Fruit fly (Drosophila melanogaster) whole organism, wandering third instar larva: ENCODE measurements around the gene dnk.
A peak's percentile ranks its signal among the peaks of the same experiment; 100 is the strongest.

ENCODE experiments used
- CG9705 ChIP-seq: fragments of 200-800 bp; sonication (Bioruptor generic); optimal IDR thresholded peaks from 2 replicates; lab custom pipeline; 2018; ENCODE audit warnings: missing biosample characterization, mild to moderate bottlenecking, missing genetic modification characterization
- Dfd ChIP-seq: fragments of >200 bp; optimal IDR thresholded peaks from 2 replicates; lab custom pipeline; 2017; ENCODE audit warnings: missing biosample characterization, missing genetic modification characterization
- HLH106 ChIP-seq: fragments of 200-800 bp; optimal IDR thresholded peaks from 3 replicates; lab custom pipeline; 2019; ENCODE audit warnings: missing biosample characterization, mild to moderate bottlenecking, missing genetic modification characterization, moderate library complexity
- Sp1 ChIP-seq: fragments of 200-800 bp; sonication (Bioruptor generic); optimal IDR thresholded peaks from 3 replicates; lab custom pipeline; 2019; ENCODE audit warnings: missing biosample characterization, mild to moderate bottlenecking, missing genetic modification characterization, moderate library complexity
- psq ChIP-seq: fragments of 200-800 bp; sonication (Bioruptor generic); optimal IDR thresholded peaks from 3 replicates; lab custom pipeline; 2017; ENCODE audit warnings: missing biosample characterization, mild to moderate bottlenecking, missing genetic modification characterization, moderate library complexity
- sv ChIP-seq: fragments of 200-800 bp; sonication (Bioruptor generic); optimal IDR thresholded peaks from 3 replicates; lab custom pipeline; 2016; ENCODE audit warnings: missing biosample characterization, missing genetic modification characterization

dm6 chr3R:18987428-18988416, 6.9 kb downstream of the dnk start:
- TF ChIP-seq CG9705 (GFP tag; lab: Kevin White, UChicago) (no peak), psq (GFP tag; lab: Kevin White, UChicago) (peak; percentile 19), Dfd (GFP tag; lab: Kevin White, UChicago) (no peak), HLH106 (tag; lab: Kevin White, UChicago) (no peak), Sp1 (GFP tag; lab: Kevin White, UChicago) (no peak), sv (no peak)
